Worm (Caenorhabditis elegans): Measurements from ENCODE around the gene T16G12.1.

The T16G12.1 gene

DNA sequence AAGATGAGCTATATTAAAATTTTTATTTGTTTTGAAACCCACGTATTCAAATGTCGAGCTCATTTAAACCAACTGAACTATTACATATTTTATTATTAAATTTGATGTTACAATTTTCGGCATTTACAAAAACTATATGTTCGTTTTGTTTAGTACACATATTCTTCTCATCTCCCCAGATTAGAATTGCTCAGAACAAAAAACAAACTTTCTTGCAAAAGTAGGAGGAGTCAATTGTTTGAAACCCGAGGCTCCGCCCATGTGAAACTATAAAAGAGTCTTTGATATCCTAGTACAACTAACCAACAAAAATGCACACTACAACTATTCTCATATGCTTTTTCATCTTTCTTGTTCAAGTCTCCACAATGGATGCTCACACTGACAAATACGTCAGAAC is 23.7 kb downstream of the T16G12.1 start, which contains the start of gene ins-22:
TSS of gene ins-22 (plus strand) at position 301 of the 400 bp plus-strand sequence.
- TF ChIP-seq snpc-4 (GFP tag; optimal IDR thresholded peaks at IDR 0.05) (no peak), snpc-4 (tag; optimal IDR thresholded peaks at IDR 0.05) (no peak), ceh-40 (GFP tag; IDR thresholded peaks at IDR 0.05) (no peak), bed-2 (GFP tag; IDR thresholded peaks at IDR 0.05) (no peak), D2030.7 (GFP tag; IDR thresholded peaks at IDR 0.05) (no peak), ztf-25 (GFP tag; IDR thresholded peaks at IDR 0.05) (no peak), repo-1 (tag; optimal IDR thresholded peaks at IDR 0.05) (no peak)

DNA sequence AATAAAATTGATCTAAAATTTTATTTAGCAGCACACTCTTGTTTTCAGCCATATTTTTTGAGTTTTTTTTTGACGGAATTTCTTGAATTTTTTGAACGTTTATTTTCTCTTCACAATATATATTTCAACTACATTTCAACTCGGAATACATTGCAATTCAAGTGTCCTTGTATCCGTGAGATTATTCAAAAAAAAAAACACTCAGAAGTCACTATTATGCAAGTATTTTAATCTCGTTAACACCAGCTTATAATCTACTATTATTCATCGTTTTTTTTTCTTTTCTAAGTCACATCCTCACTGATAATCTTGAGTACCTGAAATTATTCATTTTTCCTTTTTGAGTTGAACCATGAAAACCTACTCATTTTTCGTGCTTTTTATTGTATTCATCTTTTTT is 26.2 kb downstream of the T16G12.1 start, which contains the start of gene ins-21:
TSS of gene ins-21 (plus strand) at position 301 of the 400 bp plus-strand sequence.
- TF ChIP-seq attf-5 (GFP tag; optimal IDR thresholded peaks at IDR 0.05) (no peak), ztf-22 (GFP tag; optimal IDR thresholded peaks at IDR 0.05) (no peak), F33H1.4 (GFP tag; IDR thresholded peaks at IDR 0.05) (no peak), pha-4 (tag; optimal IDR thresholded peaks at IDR 0.05) (no peak), somi-1 (GFP tag; optimal IDR thresholded peaks at IDR 0.05) (no peak), ets-4 (GFP tag; optimal IDR thresholded peaks at IDR 0.05) (no peak), F22D6.2 (tag; optimal IDR thresholded peaks at IDR 0.05) (no peak), mes-4 (tag; optimal IDR thresholded peaks at IDR 0.05) (no peak), cebp-1 (GFP tag; IDR thresholded peaks at IDR 0.05) (no peak), cebp-1 (tag; optimal IDR thresholded peaks at IDR 0.05) (no peak), akir-1 (GFP tag; optimal IDR thresholded peaks at IDR 0.05) (no peak), nhr-90 (tag; optimal IDR thresholded peaks at IDR 0.05) (no peak), ztf-3 (GFP tag; optimal IDR thresholded peaks at IDR 0.05) (no peak)

DNA sequence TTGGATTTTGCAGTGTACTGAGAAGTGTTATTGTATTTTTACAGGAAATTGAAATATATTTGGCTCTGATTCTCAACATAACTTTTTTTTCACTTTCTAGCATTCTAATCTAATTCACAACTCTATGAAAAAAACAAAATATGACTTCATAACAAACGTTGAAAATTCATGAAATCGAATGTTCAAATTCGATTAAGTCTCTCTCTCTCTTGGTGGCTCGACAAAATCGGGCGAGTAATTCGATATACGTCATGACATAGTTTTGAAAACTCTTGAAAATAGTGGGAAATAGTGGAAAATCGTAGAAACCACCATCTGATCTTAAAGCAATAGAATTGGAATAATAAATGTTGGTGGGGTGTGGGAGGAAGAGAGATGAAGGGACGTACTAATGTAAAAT is 31.6 kb downstream of the T16G12.1 start:
- TF ChIP-seq lsy-27 (tag; optimal IDR thresholded peaks at IDR 0.05; ENCODE audit: borderline replicate concordance, insufficient read depth) (no peak), tbx-9 (tag; optimal IDR thresholded peaks at IDR 0.05; ENCODE audit: borderline replicate concordance) (no peak), cebp-1 (GFP tag; IDR thresholded peaks at IDR 0.05) (no peak), cebp-1 (tag; optimal IDR thresholded peaks at IDR 0.05) (no peak), ccch-3 (GFP tag; optimal IDR thresholded peaks at IDR 0.05) (no peak), let-526 (GFP tag; IDR thresholded peaks at IDR 0.05) (no peak), nhr-80 (tag; optimal IDR thresholded peaks at IDR 0.05) (no peak), ama-1 (optimal IDR thresholded peaks at IDR 0.05) (no peak), ama-1 (GFP tag; optimal IDR thresholded peaks at IDR 0.05) (no peak)

DNA sequence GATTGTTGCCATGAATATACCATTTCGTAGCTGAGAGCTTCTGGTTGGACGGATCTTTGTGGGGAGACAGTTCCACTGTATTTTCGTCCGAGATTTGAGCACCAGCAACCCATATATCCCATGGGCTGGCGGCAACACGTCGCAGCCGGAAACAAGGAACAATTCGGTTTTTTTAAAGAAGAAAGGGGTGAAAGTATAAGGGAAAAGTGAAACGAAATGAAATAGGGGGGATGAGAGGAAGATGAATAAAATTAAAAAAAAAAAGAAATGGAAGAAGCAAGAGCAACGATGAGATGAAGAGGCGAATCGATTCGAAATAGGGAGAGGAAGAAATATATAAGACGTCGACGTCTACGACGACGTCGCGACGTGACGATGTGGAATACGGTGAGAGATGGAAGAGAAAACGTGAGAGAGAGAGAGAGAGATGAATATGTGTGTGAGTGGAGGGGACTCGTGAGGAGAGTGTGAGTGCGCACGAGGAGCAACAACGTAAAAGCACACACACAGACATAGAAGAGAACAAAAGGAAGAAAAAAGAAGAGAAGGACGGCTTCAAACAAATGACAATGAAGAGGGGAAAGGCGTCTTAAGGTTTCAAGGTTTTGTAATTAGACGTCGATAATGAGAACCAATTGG is 33.1 kb downstream of the T16G12.1 start, which contains the start of gene rgs-1:
TSS of gene rgs-1 (minus strand) at position 146 of the 639 bp plus-strand sequence.
- TF ChIP-seq B0019.2 (GFP tag; conservative IDR thresholded peaks at IDR 0.05) = no peak
- TF ChIP-seq madf-10 (tag; optimal IDR thresholded peaks at IDR 0.05) = peak; percentile 32

- TF ChIP-seq aptf-3 (GFP tag; IDR thresholded peaks at IDR 0.05) (no peak), nhr-120 (GFP tag; IDR thresholded peaks at IDR 0.05) (no peak), somi-1 (GFP tag; optimal IDR thresholded peaks at IDR 0.05) (no peak), cebp-1 (GFP tag; IDR thresholded peaks at IDR 0.05) (no peak), cebp-1 (tag; optimal IDR thresholded peaks at IDR 0.05) (no peak), C17E4.6 (GFP tag; IDR thresholded peaks at IDR 0.05) (no peak), die-1 (tag; optimal IDR thresholded peaks at IDR 0.05) (no peak), unc-62 (GFP tag; optimal IDR thresholded peaks at IDR 0.05) (no peak), T07F8.4 (tag; optimal IDR thresholded peaks at IDR 0.05) (no peak), cebp-2 (GFP tag; IDR thresholded peaks at IDR 0.05) (no peak), D2030.7 (GFP tag; IDR thresholded peaks at IDR 0.05) (no peak), F57C9.4 (tag; optimal IDR thresholded peaks at IDR 0.05) (no peak), Y95B8A.8 (GFP tag; IDR thresholded peaks at IDR 0.05) (no peak), lin-54 (GFP tag; optimal IDR thresholded peaks at IDR 0.05) (no peak), lin-35 (GFP tag; optimal IDR thresholded peaks at IDR 0.05) (no peak)
Observed at ce11 chrIII:10012136-10012535, 37.5 kb downstream of the T16G12.1 start, which contains the start of gene C05B5.16. Gene C05B5.16 (plus strand): TSS chrIII:10012436.

All from whole organism, young adult.